Fruit fly (Drosophila melanogaster) whole organism, embryonic: Measurements from ENCODE around the gene CG42324.

ENCODE experiments used
- Abd-B ChIP-seq: fragments of 200-800 bp; sonication (Bioruptor generic); optimal IDR thresholded peaks from 2 replicates; lab custom pipeline; 2018; ENCODE audit warnings: missing biosample characterization, mild to moderate bottlenecking, missing genetic modification characterization, moderate library complexity
- Ada2b ChIP-seq: fragments of 200-800 bp; sonication (Bioruptor generic); IDR thresholded peaks from 2 replicates; pipeline ENCODE4 v1.3.6; 2022; ENCODE audit warnings: missing biosample characterization, missing genetic modification characterization
- Adf1 ChIP-seq: fragments of 200-800 bp; sonication (Bioruptor generic); IDR thresholded peaks from 2 replicates; pipeline ENCODE4 v1.3.6; 2022; ENCODE audit warnings: missing biosample characterization, missing genetic modification characterization
- BtbVII ChIP-seq: fragments of 200-800 bp; sonication (Bioruptor generic); optimal IDR thresholded peaks from 3 replicates; lab custom pipeline; 2017; ENCODE audit warnings: missing biosample characterization, mild to moderate bottlenecking, missing genetic modification characterization
- CG1233 ChIP-seq: fragments of 200-800 bp; sonication (Bioruptor generic); optimal IDR thresholded peaks from 4 replicates; lab custom pipeline; 2018; ENCODE audit warnings: missing biosample characterization, mild to moderate bottlenecking, missing genetic modification characterization
- CG1529 ChIP-seq: fragments of 200-800 bp; sonication (Bioruptor generic); optimal IDR thresholded peaks from 3 replicates; lab custom pipeline; 2018; ENCODE audit warnings: missing biosample characterization, missing genetic modification characterization
- CG17328 ChIP-seq: fragments of 200-800 bp; sonication (Bioruptor generic); IDR thresholded peaks from 2 replicates; pipeline ENCODE4 v1.3.6; 2022; ENCODE audit warnings: missing biosample characterization, missing genetic modification characterization
- CG17568 ChIP-seq: fragments of 200-800 bp; sonication (Bioruptor generic); optimal IDR thresholded peaks from 2 replicates; lab custom pipeline; 2018; ENCODE audit warnings: missing biosample characterization, mild to moderate bottlenecking, missing genetic modification characterization, moderate library complexity
- CG1832 ChIP-seq: fragments of 200-800 bp; sonication (Bioruptor generic); optimal IDR thresholded peaks from 2 replicates; lab custom pipeline; 2017; ENCODE audit warnings: missing biosample characterization, mild to moderate bottlenecking, missing genetic modification characterization, inconsistent platforms
- CG2712 ChIP-seq: fragments of 200-800 bp; optimal IDR thresholded peaks from 3 replicates; lab custom pipeline; 2019; ENCODE audit warnings: missing biosample characterization, mild to moderate bottlenecking, missing genetic modification characterization, moderate library complexity
- CG32772 ChIP-seq: fragments of 200-800 bp; sonication (Bioruptor generic); IDR thresholded peaks from 2 replicates; pipeline ENCODE4 v1.3.6; 2022; ENCODE audit warnings: missing biosample characterization, missing genetic modification characterization
- CG3407 ChIP-seq: fragments of 200-800 bp; sonication (Bioruptor generic); optimal IDR thresholded peaks from 2 replicates; lab custom pipeline; 2018; ENCODE audit warnings: missing biosample characterization, mild to moderate bottlenecking, missing genetic modification characterization
- CG34376 ChIP-seq: fragments of 200-800 bp; sonication (Bioruptor generic); optimal IDR thresholded peaks from 2 replicates; lab custom pipeline; 2018; ENCODE audit warnings: missing biosample characterization, mild to moderate bottlenecking, missing genetic modification characterization
- CG3838 ChIP-seq: fragments of 200-800 bp; sonication (Bioruptor generic); optimal IDR thresholded peaks from 3 replicates; lab custom pipeline; 2016; ENCODE audit warnings: missing biosample characterization, missing genetic modification characterization
- CG3847 ChIP-seq: fragments of 200-800 bp; sonication (Bioruptor generic); IDR thresholded peaks from 2 replicates; pipeline ENCODE4 v1.3.6; 2022; ENCODE audit warnings: missing biosample characterization, missing genetic modification characterization
- CG4404 ChIP-seq: fragments of 200-800 bp; sonication (Bioruptor generic); IDR thresholded peaks from 2 replicates; pipeline ENCODE4 v1.3.6; 2022; ENCODE audit warnings: missing biosample characterization, missing genetic modification characterization
- CG4730 ChIP-seq: fragments of 200-800 bp; sonication (Bioruptor generic); IDR thresholded peaks from 2 replicates; pipeline ENCODE4 v1.3.6; 2022; ENCODE audit warnings: missing biosample characterization, missing genetic modification characterization
- CG6765 ChIP-seq: fragments of 200-800 bp; sonication (Bioruptor generic); optimal IDR thresholded peaks from 3 replicates; lab custom pipeline; 2017; ENCODE audit warnings: missing biosample characterization, mild to moderate bottlenecking, missing genetic modification characterization
- CG7745 ChIP-seq: fragments of 200-800 bp; sonication (Bioruptor generic); optimal IDR thresholded peaks from 2 replicates; lab custom pipeline; 2018; ENCODE audit warnings: missing biosample characterization, mild to moderate bottlenecking, missing genetic modification characterization, moderate library complexity
- CG7987 ChIP-seq: fragments of 200-800 bp; sonication (Bioruptor generic); optimal IDR thresholded peaks from 2 replicates; lab custom pipeline; 2018; ENCODE audit warnings: missing biosample characterization, mild to moderate bottlenecking, missing genetic modification characterization, moderate library complexity
- CG8290 ChIP-seq, 3 experiments: fragments of 200-800 bp; sonication (Bioruptor generic); optimal IDR thresholded peaks; 2 replicates each; lab custom pipeline; 2016 to 2019; ENCODE audit warnings: missing biosample characterization in 3 of 3, missing genetic modification characterization in 3 of 3, mild to moderate bottlenecking in 2 of 3, moderate library complexity in 1 of 3
- CG8359 ChIP-seq: fragments of 200-800 bp; sonication (Bioruptor generic); optimal IDR thresholded peaks from 2 replicates; lab custom pipeline; 2017; ENCODE audit warnings: missing biosample characterization, mild to moderate bottlenecking, missing genetic modification characterization, borderline replicate concordance
- CG9932 ChIP-seq: fragments of 200-800 bp; sonication (Bioruptor generic); IDR thresholded peaks from 2 replicates; pipeline ENCODE4 v1.3.6; 2022; ENCODE audit warnings: missing biosample characterization, missing genetic modification characterization
- CoRest ChIP-seq: fragments of 200-800 bp; sonication (Bioruptor generic); optimal IDR thresholded peaks from 3 replicates; lab custom pipeline; 2018; ENCODE audit warnings: missing biosample characterization, mild to moderate bottlenecking, missing genetic modification characterization, moderate library complexity
- D19B ChIP-seq: fragments of 200-800 bp; sonication (Bioruptor generic); optimal IDR thresholded peaks from 2 replicates; lab custom pipeline; 2017; ENCODE audit warnings: missing biosample characterization, mild to moderate bottlenecking, missing genetic modification characterization
- Dll ChIP-seq: fragments of 200-800 bp; sonication (Bioruptor generic); IDR thresholded peaks from 4 replicates; pipeline ENCODE4 v1.3.6; 2022; ENCODE audit warnings: missing biosample characterization, missing genetic modification characterization; ENCODE audit not compliant: partially characterized antibody
- Ets97D ChIP-seq: fragments of 200-800 bp; sonication (Bioruptor generic); optimal IDR thresholded peaks from 3 replicates; lab custom pipeline; 2016; ENCODE audit warnings: missing biosample characterization, missing genetic modification characterization
- H2.0 ChIP-seq: fragments of 200-800 bp; sonication (Bioruptor generic); IDR thresholded peaks from 2 replicates; pipeline ENCODE4 v1.3.6; 2022; ENCODE audit warnings: missing biosample characterization, missing genetic modification characterization
- Hey ChIP-seq: fragments of 200-800 bp; sonication (Bioruptor generic); optimal IDR thresholded peaks from 3 replicates; lab custom pipeline; 2018; ENCODE audit warnings: missing biosample characterization, mild to moderate bottlenecking, missing genetic modification characterization
- Lhr ChIP-seq: fragments of 200-800 bp; sonication (Bioruptor generic); optimal IDR thresholded peaks from 3 replicates; lab custom pipeline; 2017; ENCODE audit warnings: mild to moderate bottlenecking, missing biosample characterization, missing genetic modification reagents, missing genetic modification characterization
- MESR4 ChIP-seq: fragments of 200-800 bp; sonication (Bioruptor generic); optimal IDR thresholded peaks from 2 replicates; lab custom pipeline; 2018; ENCODE audit warnings: missing biosample characterization, mild to moderate bottlenecking, missing genetic modification characterization, moderate library complexity
- Neu2 ChIP-seq: fragments of 200-800 bp; sonication (Bioruptor generic); optimal IDR thresholded peaks from 3 replicates; lab custom pipeline; 2016; ENCODE audit warnings: missing biosample characterization, missing genetic modification characterization, borderline replicate concordance
- Spps ChIP-seq: fragments of 200-800 bp; sonication (Bioruptor generic); optimal IDR thresholded peaks from 2 replicates; lab custom pipeline; 2018; ENCODE audit warnings: missing biosample characterization, mild to moderate bottlenecking, missing genetic modification characterization
- Ssrp ChIP-seq: fragments of 200-800 bp; sonication (Bioruptor generic); optimal IDR thresholded peaks from 2 replicates; lab custom pipeline; 2018; ENCODE audit warnings: missing biosample characterization, mild to moderate bottlenecking, missing genetic modification characterization, moderate library complexity
- bowl ChIP-seq: fragments of 200-800 bp; sonication (Bioruptor generic); IDR thresholded peaks from 2 replicates; pipeline ENCODE4 v1.3.6; 2022; ENCODE audit warnings: missing biosample characterization, missing genetic modification characterization
- cad ChIP-seq: fragments of >200 bp; optimal IDR thresholded peaks from 2 replicates; lab custom pipeline; 2017; ENCODE audit warnings: missing biosample characterization, missing genetic modification characterization
- croc ChIP-seq: fragments of 200-800 bp; sonication (Bioruptor generic); conservative IDR thresholded peaks from 3 replicates; pipeline ENCODE4 v1.3.6; 2022; ENCODE audit warnings: missing biosample characterization, missing genetic modification characterization
- dan ChIP-seq: fragments of 200-800 bp; sonication (Bioruptor generic); IDR thresholded peaks from 2 replicates; pipeline ENCODE4 v1.3.6; 2022; ENCODE audit warnings: missing biosample characterization, missing genetic modification characterization
- gsb-n ChIP-seq: fragments of 200-800 bp; sonication (Bioruptor generic); optimal IDR thresholded peaks from 3 replicates; lab custom pipeline; 2018; ENCODE audit warnings: missing biosample characterization, mild to moderate bottlenecking, missing genetic modification characterization
- hkb ChIP-seq, 2 experiments: fragments of 200-800 bp in 1 of 2; fragments of >200 bp in 1 of 2; sonication (Bioruptor generic) in 1 of 2; IDR thresholded peaks in 1 of 2; optimal IDR thresholded peaks in 1 of 2; 2 replicates each; pipeline versions ENCODE4 v1.3.6 to Lab custom; 2017 to 2022; ENCODE audit warnings: missing biosample characterization in 1 of 2, missing genetic modification characterization in 1 of 2
- insv ChIP-seq, 2 experiments: fragments of 200-800 bp; sonication (Bioruptor generic); optimal IDR thresholded peaks; 3 replicates each; lab custom pipeline; 2016 to 2018; ENCODE audit warnings: missing biosample characterization in 2 of 2, missing genetic modification characterization in 2 of 2
- jing ChIP-seq: fragments of 200-800 bp; sonication (Bioruptor generic); optimal IDR thresholded peaks from 2 replicates; lab custom pipeline; 2018; ENCODE audit warnings: missing biosample characterization, mild to moderate bottlenecking, missing genetic modification characterization
- kay ChIP-seq: fragments of 200-800 bp; sonication (Bioruptor generic); optimal IDR thresholded peaks from 2 replicates; lab custom pipeline; 2016; ENCODE audit warnings: missing biosample characterization, missing genetic modification characterization
- klu ChIP-seq: fragments of 200-800 bp; sonication (Bioruptor generic); IDR thresholded peaks from 2 replicates; pipeline ENCODE4 v1.3.6; 2022; ENCODE audit warnings: missing biosample characterization, missing genetic modification characterization
- mld ChIP-seq: fragments of 200-800 bp; sonication (Bioruptor generic); IDR thresholded peaks from 3 replicates; pipeline ENCODE4 v1.3.6; 2022; ENCODE audit warnings: missing biosample characterization, missing genetic modification characterization; ENCODE audit not compliant: partially characterized antibody
- pb ChIP-seq: fragments of 200-800 bp; sonication (Bioruptor generic); optimal IDR thresholded peaks from 3 replicates; lab custom pipeline; 2016; ENCODE audit warnings: missing biosample characterization, missing genetic modification characterization
- sr ChIP-seq: fragments of 200-800 bp; sonication (Bioruptor generic); IDR thresholded peaks from 3 replicates; pipeline ENCODE4 v1.3.6; 2022; ENCODE audit warnings: missing biosample characterization, missing genetic modification characterization
- stwl ChIP-seq: fragments of 200-800 bp; sonication (Bioruptor generic); optimal IDR thresholded peaks from 3 replicates; lab custom pipeline; 2018; ENCODE audit warnings: missing biosample characterization, mild to moderate bottlenecking, missing genetic modification characterization, moderate library complexity
- unc-4 ChIP-seq: fragments of 200-800 bp; sonication (Bioruptor generic); IDR thresholded peaks from 2 replicates; pipeline ENCODE4 v1.3.6; 2022; ENCODE audit warnings: missing biosample characterization, missing genetic modification characterization; ENCODE audit not compliant: partially characterized antibody
- zfh1 ChIP-seq: fragments of 200-800 bp; sonication (Bioruptor generic); IDR thresholded peaks from 3 replicates; pipeline ENCODE4 v1.3.6; 2022; ENCODE audit warnings: missing biosample characterization, missing genetic modification characterization

Gene CG42324

dm6 chr3L:3438473-3438872, 33.8 kb upstream of the CG42324 start (continued):
- TF ChIP-seq bowl (GFP tag; lab: Robert Waterston, UW): no peak
- no peak for TF ChIP-seq Neu2 (GFP tag; lab: Kevin White, UChicago)
- TF ChIP-seq Hey (tag; lab: Kevin White, UChicago): no peak
- peak; percentile 82 for TF ChIP-seq gsb-n (tag; lab: Kevin White, UChicago)
- TF ChIP-seq CG7745: no peak
- TF ChIP-seq mld (GFP tag; lab: Robert Waterston, UW): no peak
- TF ChIP-seq CG34376 (GFP tag; lab: Kevin White, UChicago): no peak
- no peak for TF ChIP-seq CG3847 (GFP tag; lab: Robert Waterston, UW)
- TF ChIP-seq Ssrp (tag; lab: Kevin White, UChicago): peak; percentile 63
- peak; percentile 80 for TF ChIP-seq CG17328
- no peak for TF ChIP-seq sr (GFP tag; lab: Robert Waterston, UW)
- peak; percentile 33; the same call in 1 of the 2 replicates for TF ChIP-seq H2.0 (GFP tag; lab: Robert Waterston, UW)
- peak; percentile 51 for TF ChIP-seq CG1529 (GFP tag; lab: Kevin White, UChicago)
- no peak for TF ChIP-seq unc-4
- TF ChIP-seq CG3407 (GFP tag; lab: Kevin White, UChicago): peak; percentile 52
- TF ChIP-seq CG3838 (GFP tag; lab: Kevin White, UChicago): no peak
- no peak for TF ChIP-seq D19B
- TF ChIP-seq CG1832 (GFP tag; lab: Kevin White, UChicago): peak; percentile 19
- peak; percentile 54 for TF ChIP-seq Ada2b
- peak; percentile 72 for TF ChIP-seq CoRest (tag; lab: Kevin White, UChicago)
- no peak for TF ChIP-seq pb (GFP tag; lab: Kevin White, UChicago)
- TF ChIP-seq CG8359: no peak
- peak; percentile 34 for TF ChIP-seq kay (GFP tag; lab: Kevin White, UChicago)
- no peak for TF ChIP-seq dan
- no peak for TF ChIP-seq klu
- TF ChIP-seq insv (GFP tag; optimal IDR thresholded peaks at IDR 0.05; lab: Kevin White, UChicago): no peak
- TF ChIP-seq CG4730 (GFP tag; lab: Robert Waterston, UW): peak; percentile 37; the same call in 1 of the 2 replicates
- no peak for TF ChIP-seq CG17568
- no peak for TF ChIP-seq CG7987 (GFP tag; lab: Kevin White, UChicago)
- no peak for TF ChIP-seq hkb (optimal IDR thresholded peaks at IDR 0.05; lab: Kevin White, UChicago)
- peak; percentile 67 for TF ChIP-seq hkb (GFP tag; IDR thresholded peaks at IDR 0.05; lab: Robert Waterston, UW)
- peak; percentile 59; the same call in 1 of the 3 replicates for TF ChIP-seq zfh1 (GFP tag; lab: Robert Waterston, UW)
- no peak for TF ChIP-seq MESR4 (GFP tag; lab: Kevin White, UChicago)
- TF ChIP-seq CG4404: peak; percentile 59
- TF ChIP-seq CG1233: peak; percentile 40
- no peak for TF ChIP-seq CG9932 (GFP tag; lab: Robert Waterston, UW)
- no peak for TF ChIP-seq Dll (GFP tag; lab: Robert Waterston, UW)
- TF ChIP-seq Ets97D: no peak
- no peak for TF ChIP-seq jing (GFP tag; lab: Kevin White, UChicago)
- TF ChIP-seq croc: no peak; the same call in 2 of the 3 replicates
- TF ChIP-seq CG6765 (GFP tag; lab: Kevin White, UChicago): no peak
- peak; percentile 5 for TF ChIP-seq Lhr (GFP tag; lab: Kevin White, UChicago)
- peak; percentile 43 for TF ChIP-seq CG8290 (GFP tag; optimal IDR thresholded peaks at IDR 0.05; lab: Kevin White, UChicago)
- TF ChIP-seq CG8290 (tag; optimal IDR thresholded peaks at IDR 0.05; lab: Kevin White, UChicago): no peak
- no peak for TF ChIP-seq cad
- TF ChIP-seq BtbVII (GFP tag; lab: Kevin White, UChicago): peak; percentile 37
- TF ChIP-seq Spps (tag; lab: Kevin White, UChicago): peak; percentile 58
- TF ChIP-seq stwl (tag; lab: Kevin White, UChicago): peak; percentile 21
- no peak for TF ChIP-seq Adf1 (GFP tag; lab: Robert Waterston, UW)
- peak; percentile 91 for TF ChIP-seq CG2712
- peak; percentile 38; the same call in 1 of the 2 replicates for TF ChIP-seq CG32772 (GFP tag; lab: Robert Waterston, UW)
- peak; percentile 37 for TF ChIP-seq Abd-B (GFP tag; lab: Kevin White, UChicago)
